Worm (Caenorhabditis elegans) whole organism, young adult: Measurements from ENCODE around the gene Y82E9BL.19.
"Not testable (repeated sequence)": the region's sequence is repeated elsewhere in the genome, so short reads cannot be mapped to it uniquely, and the experiment has no call there.

Experiments
- F22D6.2 ChIP-seq: sonication (generic microtip); optimal IDR thresholded peaks from 2 replicates; lab custom pipeline; 2016; ENCODE audit warnings: mild to moderate bottlenecking, missing genetic modification characterization, missing compliant biosample characterization
- ZK185.1 ChIP-seq: sonication (generic microtip); optimal IDR thresholded peaks from 2 replicates; lab custom pipeline; 2016; ENCODE audit warnings: mild to moderate bottlenecking, missing genetic modification characterization, missing compliant biosample characterization; ENCODE audit not compliant: poor library complexity, severe bottlenecking
- akir-1 ChIP-seq: fragments of 200-800 bp; sonication (Bioruptor generic); optimal IDR thresholded peaks from 2 replicates; lab custom pipeline; 2018; ENCODE audit warnings: mild to moderate bottlenecking, missing genetic modification characterization, moderate library complexity, missing compliant biosample characterization
- ama-1 ChIP-seq, 3 experiments: fragments of 150-350 bp in 1 of 3; sonication (generic microtip) in 2 of 3; optimal IDR thresholded peaks; 2 replicates each; lab custom pipeline; 2014 to 2018; ENCODE audit warnings: missing biosample characterization in 2 of 3, missing genetic modification characterization in 2 of 3, missing genetic modification reagents in 2 of 3
- gei-17 ChIP-seq: fragments of 200-800 bp; sonication (Bioruptor generic); optimal IDR thresholded peaks from 2 replicates; lab custom pipeline; 2018; ENCODE audit warnings: mild to moderate bottlenecking, missing genetic modification characterization, missing compliant biosample characterization
- hlh-26 ChIP-seq: fragments of 200-800 bp; sonication (Bioruptor generic); conservative IDR thresholded peaks from 2 replicates; pipeline ENCODE4 v1.3.6; 2022; ENCODE audit warnings: missing genetic modification reagents, missing genetic modification characterization, missing compliant biosample characterization
- lsy-27 ChIP-seq: sonication (generic microtip); optimal IDR thresholded peaks from 2 replicates; lab custom pipeline; 2017; ENCODE audit warnings: missing genetic modification characterization, mild to moderate bottlenecking, missing compliant biosample characterization, antibody characterized with exemption, missing genotype, borderline replicate concordance; ENCODE audit not compliant: insufficient read depth
- sea-2 ChIP-seq: fragments of 200-800 bp; sonication (Bioruptor generic); IDR thresholded peaks from 2 replicates; pipeline ENCODE4 v1.3.6; 2022; ENCODE audit warnings: missing genetic modification characterization, missing compliant biosample characterization
- unc-62 ChIP-seq: fragments of 150-350 bp; optimal IDR thresholded peaks from 2 replicates; lab custom pipeline; 2014; ENCODE audit warnings: missing biosample characterization, missing genetic modification reagents, missing genetic modification characterization
- ztf-28 ChIP-seq: fragments of 200-800 bp; sonication (Bioruptor generic); IDR thresholded peaks from 2 replicates; pipeline ENCODE4 v1.3.6; 2022; ENCODE audit warnings: missing genetic modification reagents, missing genetic modification characterization, missing compliant biosample characterization

- not testable (repeated sequence) for TF ChIP-seq F22D6.2 (tag; lab: Kevin White, UChicago); gei-17; ztf-28 (GFP tag; lab: Robert Waterston, UW); lsy-27 (tag; lab: Kevin White, UChicago); unc-62 (GFP tag; lab: Kevin White, UChicago); ZK185.1 (tag; lab: Kevin White, UChicago); hlh-26 (GFP tag; lab: Robert Waterston, UW); ama-1 (optimal IDR thresholded peaks at IDR 0.05; lab: Kevin White, UChicago); ama-1 (GFP tag; optimal IDR thresholded peaks at IDR 0.05; lab: Kevin White, UChicago); akir-1; sea-2
Observed at ce11 chrIII:1375491-1375890, 43.7 kb downstream of the Y82E9BL.19 start, which contains the start of gene Y82E9BR.10.
